Worm (Caenorhabditis elegans): Measurements from ENCODE around the gene nhr-179.

- TF ChIP-seq unc-62 (GFP tag; optimal IDR thresholded peaks at IDR 0.05 in 1 of 2) (no peak), unc-62 (tag; optimal IDR thresholded peaks at IDR 0.05) (no peak), unc-39 (tag; optimal IDR thresholded peaks at IDR 0.05) (no peak)
Observed at ce11 chrV:1642768-1643167, 24.1 kb upstream of the nhr-179 start.

Measured in whole organism, L4 larva.